Fruit fly (Drosophila melanogaster) whole organism, embryonic: ENCODE results near the gene CecA1.

Source experiments
- Blimp-1 ChIP-seq: fragments of 200-800 bp; sonication (Bioruptor generic); optimal IDR thresholded peaks from 3 replicates; lab custom pipeline; 2018; ENCODE audit warnings: missing biosample characterization, missing genetic modification characterization, mild to moderate bottlenecking, moderate library complexity, missing genetic modification reagents
- C15 ChIP-seq: fragments of 200-800 bp; sonication (Bioruptor generic); IDR thresholded peaks from 3 replicates; pipeline ENCODE4 v1.3.6; 2022; ENCODE audit warnings: missing biosample characterization, missing genetic modification characterization
- CG10366 ChIP-seq: fragments of 200-800 bp; sonication (Bioruptor generic); IDR thresholded peaks from 2 replicates; pipeline ENCODE4 v1.3.6; 2022; ENCODE audit warnings: missing biosample characterization, missing genetic modification characterization
- CG10543 ChIP-seq: fragments of 200-800 bp; sonication (Bioruptor generic); optimal IDR thresholded peaks from 3 replicates; lab custom pipeline; 2017; ENCODE audit warnings: missing biosample characterization, mild to moderate bottlenecking, missing genetic modification characterization, moderate library complexity
- CG12236 ChIP-seq: fragments of 200-800 bp; sonication (Bioruptor generic); optimal IDR thresholded peaks from 2 replicates; lab custom pipeline; 2016; ENCODE audit warnings: missing biosample characterization, missing genetic modification characterization
- CG12299 ChIP-seq: fragments of 200-800 bp; sonication (Bioruptor generic); optimal IDR thresholded peaks from 2 replicates; lab custom pipeline; 2018; ENCODE audit warnings: missing biosample characterization, mild to moderate bottlenecking, missing genetic modification characterization
- CG17568 ChIP-seq: fragments of 200-800 bp; sonication (Bioruptor generic); optimal IDR thresholded peaks from 2 replicates; lab custom pipeline; 2018; ENCODE audit warnings: missing biosample characterization, mild to moderate bottlenecking, missing genetic modification characterization, moderate library complexity
- CG18262 ChIP-seq: fragments of 200-800 bp; optimal IDR thresholded peaks from 3 replicates; lab custom pipeline; 2019; ENCODE audit warnings: missing biosample characterization, mild to moderate bottlenecking, missing genetic modification characterization, moderate library complexity
- CG31388 ChIP-seq: fragments of 200-800 bp; sonication (Bioruptor generic); optimal IDR thresholded peaks from 2 replicates; lab custom pipeline; 2016; ENCODE audit warnings: missing biosample characterization, missing genetic modification characterization
- CG32772 ChIP-seq: fragments of 200-800 bp; sonication (Bioruptor generic); IDR thresholded peaks from 2 replicates; pipeline ENCODE4 v1.3.6; 2022; ENCODE audit warnings: missing biosample characterization, missing genetic modification characterization
- CG34422 ChIP-seq: fragments of 200-800 bp; sonication (Bioruptor generic); IDR thresholded peaks from 3 replicates; pipeline ENCODE4 v1.3.6; 2022; ENCODE audit warnings: missing biosample characterization, missing genetic modification characterization
- CG4328 ChIP-seq: fragments of 200-800 bp; sonication (Bioruptor generic); optimal IDR thresholded peaks from 3 replicates; lab custom pipeline; 2017; ENCODE audit warnings: missing biosample characterization, missing genetic modification reagents, missing genetic modification characterization
- CG43689 ChIP-seq: fragments of 200-800 bp; sonication (Bioruptor generic); IDR thresholded peaks from 2 replicates; pipeline ENCODE4 v1.3.6; 2022; ENCODE audit warnings: missing biosample characterization, missing genetic modification characterization
- CG5180 ChIP-seq: fragments of 200-800 bp; sonication (Bioruptor generic); optimal IDR thresholded peaks from 3 replicates; lab custom pipeline; 2017; ENCODE audit warnings: missing biosample characterization, missing genetic modification characterization, mild to moderate bottlenecking, moderate library complexity, missing genetic modification reagents
- CG6683 ChIP-seq: fragments of 200-800 bp; sonication (Bioruptor generic); optimal IDR thresholded peaks from 2 replicates; lab custom pipeline; 2017; ENCODE audit warnings: missing biosample characterization, mild to moderate bottlenecking, missing genetic modification characterization, missing genetic modification reagents
- Dbx ChIP-seq: fragments of 200-800 bp; sonication (Bioruptor generic); IDR thresholded peaks from 3 replicates; pipeline ENCODE4 v1.3.6; 2022; ENCODE audit warnings: missing biosample characterization, missing genetic modification characterization
- Eip74EF ChIP-seq, 2 experiments: fragments of 200-800 bp in 1 of 2; fragments of >200 bp in 1 of 2; sonication (Bioruptor generic) in 1 of 2; optimal IDR thresholded peaks; 2 replicates each; lab custom pipeline; 2017 to 2019; ENCODE audit warnings: missing biosample characterization in 2 of 2, missing genetic modification characterization in 2 of 2, mild to moderate bottlenecking in 1 of 2, moderate library complexity in 1 of 2
- Fer1 ChIP-seq: fragments of 200-800 bp; sonication (Bioruptor generic); optimal IDR thresholded peaks from 2 replicates; lab custom pipeline; 2017; ENCODE audit warnings: missing biosample characterization, mild to moderate bottlenecking, missing genetic modification characterization
- Fer2 ChIP-seq: fragments of 200-800 bp; sonication (Bioruptor generic); optimal IDR thresholded peaks from 2 replicates; lab custom pipeline; 2018; ENCODE audit warnings: missing biosample characterization, mild to moderate bottlenecking, missing genetic modification characterization, moderate library complexity
- HLH4C ChIP-seq: fragments of 200-800 bp; sonication (Bioruptor generic); IDR thresholded peaks from 3 replicates; pipeline ENCODE4 v1.3.6; 2022; ENCODE audit warnings: missing biosample characterization, missing genetic modification characterization; ENCODE audit not compliant: partially characterized antibody
- HmgD ChIP-seq: fragments of 200-800 bp; sonication (Bioruptor generic); optimal IDR thresholded peaks from 3 replicates; lab custom pipeline; 2016; ENCODE audit warnings: missing biosample characterization, missing genetic modification characterization
- Hr3 ChIP-seq: fragments of 200-800 bp; sonication (Bioruptor generic); optimal IDR thresholded peaks from 3 replicates; lab custom pipeline; 2016; ENCODE audit warnings: missing biosample characterization, missing genetic modification characterization
- Hsf ChIP-seq: fragments of 200-800 bp; sonication (Bioruptor generic); optimal IDR thresholded peaks from 3 replicates; lab custom pipeline; 2016; ENCODE audit warnings: missing biosample characterization, missing genetic modification characterization
- MBD-R2 ChIP-seq: fragments of 200-800 bp; sonication (Bioruptor generic); IDR thresholded peaks from 2 replicates; pipeline ENCODE4 v1.3.6; 2022; ENCODE audit warnings: missing biosample characterization, missing genetic modification characterization
- Myb ChIP-seq: fragments of 200-800 bp; sonication (Bioruptor generic); optimal IDR thresholded peaks from 2 replicates; lab custom pipeline; 2016; ENCODE audit warnings: missing biosample characterization, missing genetic modification characterization
- PHDP ChIP-seq: fragments of 200-800 bp; sonication (Bioruptor generic); optimal IDR thresholded peaks from 3 replicates; lab custom pipeline; 2018; ENCODE audit warnings: missing biosample characterization, mild to moderate bottlenecking, missing genetic modification characterization, moderate library complexity
- Scr ChIP-seq: fragments of 200-800 bp; sonication (Bioruptor generic); IDR thresholded peaks from 2 replicates; pipeline ENCODE4 v1.3.6; 2022; ENCODE audit warnings: missing biosample characterization, missing genetic modification characterization; ENCODE audit not compliant: partially characterized antibody
- Spps ChIP-seq: fragments of 200-800 bp; sonication (Bioruptor generic); optimal IDR thresholded peaks from 2 replicates; lab custom pipeline; 2018; ENCODE audit warnings: missing biosample characterization, mild to moderate bottlenecking, missing genetic modification characterization
- Sry-δ ChIP-seq: fragments of 200-800 bp; sonication (Bioruptor generic); optimal IDR thresholded peaks from 2 replicates; lab custom pipeline; 2016; ENCODE audit warnings: missing biosample characterization, missing genetic modification characterization
- Vsx1 ChIP-seq: fragments of 200-800 bp; sonication (Bioruptor generic); optimal IDR thresholded peaks from 2 replicates; lab custom pipeline; 2017; ENCODE audit warnings: missing biosample characterization, mild to moderate bottlenecking, missing genetic modification characterization, missing genetic modification reagents
- bowl ChIP-seq: fragments of 200-800 bp; sonication (Bioruptor generic); IDR thresholded peaks from 2 replicates; pipeline ENCODE4 v1.3.6; 2022; ENCODE audit warnings: missing biosample characterization, missing genetic modification characterization
- crc ChIP-seq: fragments of 200-800 bp; sonication (Bioruptor generic); optimal IDR thresholded peaks from 2 replicates; lab custom pipeline; 2016; ENCODE audit warnings: missing biosample characterization, missing genetic modification characterization
- dpn ChIP-seq, 2 experiments: fragments of 200-800 bp; sonication (Bioruptor generic); optimal IDR thresholded peaks; 3 replicates each; lab custom pipeline; 2016; ENCODE audit warnings: missing biosample characterization in 2 of 2, missing genetic modification characterization in 2 of 2
- ftz-f1 ChIP-seq: fragments of 200-800 bp; sonication (Bioruptor generic); optimal IDR thresholded peaks from 2 replicates; lab custom pipeline; 2016; ENCODE audit warnings: missing biosample characterization, missing genetic modification characterization
- gfzf ChIP-seq: fragments of 200-800 bp; sonication (Bioruptor generic); optimal IDR thresholded peaks from 2 replicates; lab custom pipeline; 2016; ENCODE audit warnings: missing biosample characterization, mild to moderate bottlenecking, missing genetic modification characterization, moderate library complexity
- ind ChIP-seq: fragments of 200-800 bp; sonication (Bioruptor generic); optimal IDR thresholded peaks from 3 replicates; lab custom pipeline; 2016; ENCODE audit warnings: missing biosample characterization, missing genetic modification characterization
- insv ChIP-seq, 2 experiments: fragments of 200-800 bp; sonication (Bioruptor generic); optimal IDR thresholded peaks; 3 replicates each; lab custom pipeline; 2016 to 2018; ENCODE audit warnings: missing biosample characterization in 2 of 2, missing genetic modification characterization in 2 of 2
- jing ChIP-seq: fragments of 200-800 bp; sonication (Bioruptor generic); optimal IDR thresholded peaks from 2 replicates; lab custom pipeline; 2018; ENCODE audit warnings: missing biosample characterization, mild to moderate bottlenecking, missing genetic modification characterization
- knrl ChIP-seq: fragments of 200-800 bp; sonication (Bioruptor generic); IDR thresholded peaks from 3 replicates; pipeline ENCODE4 v1.3.6; 2022; ENCODE audit warnings: missing biosample characterization, missing genetic modification characterization; ENCODE audit not compliant: partially characterized antibody
- lmd ChIP-seq: fragments of 200-800 bp; sonication (Bioruptor generic); IDR thresholded peaks from 2 replicates; pipeline ENCODE4 v1.3.6; 2022; ENCODE audit warnings: missing biosample characterization, missing genetic modification characterization
- mam ChIP-seq: fragments of 200-800 bp; sonication (Bioruptor generic); optimal IDR thresholded peaks from 3 replicates; lab custom pipeline; 2016; ENCODE audit warnings: missing biosample characterization, missing genetic modification characterization
- nmo ChIP-seq: fragments of 200-800 bp; sonication (Bioruptor generic); optimal IDR thresholded peaks from 2 replicates; lab custom pipeline; 2018; ENCODE audit warnings: missing biosample characterization, mild to moderate bottlenecking, missing genetic modification characterization, moderate library complexity
- pan ChIP-seq, 4 experiments: fragments of >200 bp in 3 of 4; fragments of 200-800 bp in 1 of 4; sonication (Bioruptor generic) in 1 of 4; optimal IDR thresholded peaks in 3 of 4; IDR thresholded peaks in 1 of 4; 2 replicates each; pipeline versions ENCODE4 v1.3.6 to Lab custom; 2017 to 2022; ENCODE audit warnings: missing biosample characterization in 2 of 4, missing genetic modification characterization in 2 of 4, mixed read lengths in 1 of 4
- pnt ChIP-seq: fragments of 200-800 bp; sonication (Bioruptor generic); optimal IDR thresholded peaks from 3 replicates; lab custom pipeline; 2016; ENCODE audit warnings: missing biosample characterization, missing genetic modification characterization
- tin ChIP-seq: fragments of 200-800 bp; sonication (Bioruptor generic); optimal IDR thresholded peaks from 3 replicates; lab custom pipeline; 2016; ENCODE audit warnings: missing biosample characterization, missing genetic modification characterization
- tna ChIP-seq: fragments of 200-800 bp; sonication (Bioruptor generic); IDR thresholded peaks from 2 replicates; pipeline ENCODE4 v1.3.6; 2022; ENCODE audit warnings: missing biosample characterization, missing genetic modification characterization; ENCODE audit not compliant: partially characterized antibody
- unpg ChIP-seq: fragments of 200-800 bp; sonication (Bioruptor generic); optimal IDR thresholded peaks from 3 replicates; lab custom pipeline; 2018; ENCODE audit warnings: missing biosample characterization, mild to moderate bottlenecking, missing genetic modification characterization, moderate library complexity

CecA1 gene

DNA sequence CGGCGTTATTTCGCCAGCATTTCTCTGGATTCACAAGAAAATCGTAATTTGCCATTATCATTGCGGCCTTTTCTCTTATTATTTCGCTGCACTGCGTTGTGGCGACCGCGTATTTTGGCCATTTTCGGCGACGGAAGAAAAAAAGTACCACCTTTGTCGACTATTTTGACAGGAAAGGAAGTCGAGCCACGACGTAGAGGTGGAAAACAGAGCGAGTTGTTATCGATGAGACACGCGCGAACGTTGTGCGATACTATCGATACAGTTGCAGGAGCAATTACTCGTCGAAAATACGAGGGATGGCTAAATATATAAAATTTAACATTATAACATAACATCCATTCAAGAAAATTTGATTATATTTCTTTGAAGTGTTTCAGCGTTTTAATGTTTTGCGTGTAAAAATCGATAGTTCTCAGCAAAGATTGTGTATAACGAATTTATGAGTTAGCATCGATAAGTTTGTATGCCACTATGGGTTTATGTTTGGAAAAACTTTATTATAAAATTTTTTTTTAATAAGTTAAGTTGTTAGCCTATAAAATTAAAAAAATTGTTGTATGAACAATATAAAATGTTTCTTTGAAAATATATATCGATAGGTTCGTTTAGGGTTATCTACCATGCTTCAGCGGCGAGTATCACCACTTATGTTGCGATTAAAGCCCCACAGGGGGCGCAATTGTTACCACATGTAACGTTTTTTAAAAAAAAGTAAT, 1.7 kb upstream of the CecA1 start, which contains the start of gene RpS7 (continued):
- TF ChIP-seq tna (GFP tag; lab: Robert Waterston, UW) (peak; percentile 93), dpn (GFP tag; optimal IDR thresholded peaks at IDR 0.05; lab: Kevin White, UChicago) (peak; percentile 26 to 27), unpg (GFP tag; lab: Kevin White, UChicago) (peak; percentile 71), knrl (GFP tag; lab: Robert Waterston, UW) (peak; percentile 99), CG32772 (GFP tag; lab: Robert Waterston, UW) (peak; percentile 61), jing (no peak), CG43689 (GFP tag; lab: Robert Waterston, UW) (peak; percentile 57; the same call in 1 of the 2 replicates), Myb (peak; percentile 89), CG5180 (peak; percentile 69), CG6683 (GFP tag; lab: Kevin White, UChicago) (peak; percentile 46), CG17568 (peak; percentile 90), CG31388 (GFP tag; lab: Kevin White, UChicago) (no peak), CG12299 (tag; lab: Kevin White, UChicago) (peak; percentile 76), Hsf (GFP tag; lab: Kevin White, UChicago) (peak; percentile 60), gfzf (GFP tag; lab: Kevin White, UChicago) (peak; percentile 53), mam (GFP tag; lab: Kevin White, UChicago) (peak; percentile 25), CG10543 (GFP tag; lab: Kevin White, UChicago) (peak; percentile 88), lmd (GFP tag; lab: Robert Waterston, UW) (peak; percentile 55), Scr (GFP tag; lab: Robert Waterston, UW) (peak; percentile 99), C15 (GFP tag; lab: Robert Waterston, UW) (peak; percentile 53; the same call in 1 of the 3 replicates), bowl (peak; percentile 65), CG12236 (no peak), ftz-f1 (GFP tag; lab: Kevin White, UChicago) (no peak), Fer1 (GFP tag; lab: Kevin White, UChicago) (peak; percentile 84), CG18262 (peak; percentile 69), Hr3 (GFP tag; lab: Kevin White, UChicago) (peak; percentile 38), Fer2 (tag; lab: Kevin White, UChicago) (peak; percentile 27), Blimp-1 (GFP tag; lab: Kevin White, UChicago) (peak; percentile 14), PHDP (tag; lab: Kevin White, UChicago) (peak; percentile 75), ind (peak; percentile 35), Dbx (GFP tag; lab: Robert Waterston, UW) (peak; percentile 82), Spps (tag; lab: Kevin White, UChicago) (peak; percentile 52), Sry-δ (GFP tag; lab: Kevin White, UChicago) (peak; percentile 93), tin (peak; percentile 15), CG34422 (GFP tag; lab: Robert Waterston, UW) (peak; percentile 68; the same call in 2 of the 3 replicates), Vsx1 (GFP tag; lab: Kevin White, UChicago) (peak; percentile 74), CG10366 (GFP tag; lab: Robert Waterston, UW) (peak; percentile 73), crc (GFP tag; lab: Kevin White, UChicago) (peak; percentile 30), Eip74EF (GFP tag; optimal IDR thresholded peaks at IDR 0.05; lab: Kevin White, UChicago) (peak in 1 of 2 experiments; percentile 75), MBD-R2 (GFP tag; lab: Robert Waterston, UW) (peak; percentile 25; the same call in 1 of the 2 replicates), nmo (peak; percentile 77), HLH4C (GFP tag; lab: Robert Waterston, UW) (peak; percentile 96), CG4328 (GFP tag; lab: Kevin White, UChicago) (peak; percentile 76), pan (optimal IDR thresholded peaks at IDR 0.05; lab: Kevin White, UChicago) (no peak), pan (GFP tag; optimal IDR thresholded peaks at IDR 0.05 in 1 of 2, IDR thresholded peaks at IDR 0.05 in 1 of 2) (peak in 1 of 2 experiments; percentile 80), pnt (GFP tag; lab: Kevin White, UChicago) (no peak), HmgD (GFP tag; lab: Kevin White, UChicago) (no peak), insv (GFP tag; optimal IDR thresholded peaks at IDR 0.05; lab: Kevin White, UChicago) (peak in 1 of 2 experiments; percentile 50)
